Worm (Caenorhabditis elegans) whole organism, midembryonic: Measurements from ENCODE around the gene cytb-5.1.

Source experiments
- T22C8.4 ChIP-seq: fragments of 200-800 bp; sonication (Bioruptor generic); IDR thresholded peaks from 2 replicates; pipeline ENCODE4 v1.3.6; 2022; ENCODE audit warnings: missing genetic modification characterization, missing compliant biosample characterization
- cog-1 ChIP-seq: sonication (generic microtip); optimal IDR thresholded peaks from 2 replicates; lab custom pipeline; 2016; ENCODE audit warnings: missing genetic modification characterization, missing compliant biosample characterization
- flt-1 ChIP-seq: fragments of 200-800 bp; sonication (Bioruptor generic); IDR thresholded peaks from 2 replicates; pipeline ENCODE4 v1.3.6; 2022; ENCODE audit warnings: missing genetic modification characterization, missing compliant biosample characterization
- klf-2 ChIP-seq: fragments of 200-800 bp; sonication (Bioruptor generic); conservative IDR thresholded peaks from 2 replicates; pipeline ENCODE4 v1.3.6; 2022; ENCODE audit warnings: missing genetic modification reagents, missing genetic modification characterization, missing compliant biosample characterization
- ref-1 ChIP-seq: fragments of 200-800 bp; sonication (Bioruptor generic); conservative IDR thresholded peaks from 2 replicates; pipeline ENCODE4 v1.3.6; 2022; ENCODE audit warnings: missing genetic modification reagents, missing genetic modification characterization, missing compliant biosample characterization
- tab-1 ChIP-seq: fragments of 200-800 bp; sonication (Bioruptor generic); IDR thresholded peaks from 2 replicates; pipeline ENCODE4 v1.3.6; 2022; ENCODE audit warnings: missing genetic modification characterization, missing compliant biosample characterization

- TF ChIP-seq flt-1 (GFP tag; lab: Robert Waterston, UW), result no peak
- no peak for TF ChIP-seq klf-2 (GFP tag; lab: Robert Waterston, UW)
- TF ChIP-seq tab-1 (GFP tag; lab: Robert Waterston, UW), result no peak
- no peak for TF ChIP-seq ref-1 (GFP tag; lab: Robert Waterston, UW)
- TF ChIP-seq cog-1, result no peak
- no peak for TF ChIP-seq T22C8.4 (GFP tag; lab: Robert Waterston, UW)
These were observed 45.9 kb downstream of the cytb-5.1 start for ce11 chrX:14047609-14048008.
